Fruit fly (Drosophila melanogaster) whole organism, prepupa: Measurements from ENCODE around the gene CG16986.

Experiments
- CG10631 ChIP-seq: fragments of 200-800 bp; sonication (Bioruptor generic); optimal IDR thresholded peaks from 2 replicates; lab custom pipeline; 2016; ENCODE audit warnings: missing biosample characterization, missing genetic modification characterization
- CG31627 ChIP-seq: fragments of 200-800 bp; sonication (Bioruptor generic); optimal IDR thresholded peaks from 3 replicates; lab custom pipeline; 2016; ENCODE audit warnings: missing biosample characterization, missing genetic modification characterization
- CG8319 ChIP-seq: fragments of 200-800 bp; sonication (Bioruptor generic); optimal IDR thresholded peaks from 3 replicates; lab custom pipeline; 2016; ENCODE audit warnings: missing biosample characterization, missing genetic modification characterization
- Smox ChIP-seq: fragments of 200-800 bp; sonication (Bioruptor generic); optimal IDR thresholded peaks from 3 replicates; lab custom pipeline; 2016; ENCODE audit warnings: missing biosample characterization, missing genetic modification characterization
- Sox15 ChIP-seq: fragments of 200-800 bp; sonication (Bioruptor generic); optimal IDR thresholded peaks from 3 replicates; lab custom pipeline; 2016; ENCODE audit warnings: missing biosample characterization, missing genetic modification characterization
- esn ChIP-seq: fragments of 200-800 bp; sonication (Bioruptor generic); optimal IDR thresholded peaks from 2 replicates; lab custom pipeline; 2016; ENCODE audit warnings: missing biosample characterization, mild to moderate bottlenecking, missing genetic modification characterization, moderate library complexity

DNA sequence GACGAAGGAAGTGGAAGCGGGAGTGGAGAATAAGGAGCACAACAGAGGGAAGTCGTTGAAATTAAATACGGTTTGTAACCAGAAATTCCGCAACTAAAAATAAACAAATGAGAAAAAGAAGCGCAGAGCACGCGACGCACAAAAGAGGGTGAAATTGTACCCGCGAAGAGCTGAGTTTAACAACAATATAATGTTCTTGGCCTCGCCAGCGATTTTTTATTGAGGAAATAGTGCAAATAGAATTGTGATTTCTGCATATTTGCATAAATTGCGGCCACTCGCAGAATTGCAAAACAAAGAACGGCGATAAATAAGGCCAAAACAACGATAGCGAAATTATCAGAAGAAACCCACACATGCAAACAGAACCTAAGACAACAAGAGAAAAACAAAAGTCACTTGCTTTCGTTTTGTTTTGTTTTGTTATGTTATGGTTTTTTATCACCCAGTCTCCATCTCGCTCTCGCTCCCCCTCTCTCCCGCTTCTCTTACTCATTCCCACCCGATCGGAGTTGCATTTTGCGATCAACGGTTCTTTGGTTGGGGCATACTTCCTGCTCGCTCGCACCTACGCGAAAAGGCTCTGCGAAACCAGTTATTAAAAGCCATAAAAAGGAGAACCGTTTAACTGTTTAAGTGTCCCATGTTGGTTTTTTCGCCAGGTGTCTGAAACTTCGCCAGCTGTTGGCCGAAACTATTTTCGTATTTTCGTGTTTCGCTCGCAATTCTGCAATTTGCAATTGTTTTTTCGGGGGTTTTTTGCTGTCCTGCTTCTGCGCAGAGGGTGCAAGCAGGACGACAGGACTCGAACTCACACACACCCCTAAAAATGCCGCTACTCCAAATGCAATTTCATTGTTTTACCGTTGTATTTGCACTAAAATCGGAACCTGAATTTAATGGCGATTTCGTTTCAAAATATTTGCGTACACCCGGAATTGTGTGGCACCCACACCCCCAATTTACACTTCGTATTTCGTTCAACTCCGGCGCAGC is 47.0 kb upstream of the CG16986 start:
- TF ChIP-seq Smox (GFP tag; lab: Kevin White, UChicago) (no peak), Sox15 (GFP tag; lab: Kevin White, UChicago) (no peak), CG31627 (GFP tag; lab: Kevin White, UChicago) (no peak), CG10631 (no peak), esn (GFP tag; lab: Kevin White, UChicago) (no peak), CG8319 (GFP tag; lab: Kevin White, UChicago) (no peak)
